Worm (Caenorhabditis elegans): ENCODE measurements around the gene spdl-1.

The spdl-1 gene

ce11 chrII:7781102-7781616 is at the start of gene spdl-1, which contains the start of gene snpc-1.1:
Gene spdl-1 (plus strand): TSS chrII:7781566.
Gene snpc-1.1 (minus strand): TSS chrII:7781301.
- no peak for TF ChIP-seq fkh-10 (GFP tag; optimal IDR thresholded peaks at IDR 0.05)
- TF ChIP-seq egl-27 (tag; optimal IDR thresholded peaks at IDR 0.05) = no peak
- TF ChIP-seq aly-2 (tag; optimal IDR thresholded peaks at IDR 0.05) = no peak
- peak; percentile 48 for TF ChIP-seq nfya-1 (tag; optimal IDR thresholded peaks at IDR 0.05; ENCODE audit: insufficient read depth)
- TF ChIP-seq fos-1 (tag; optimal IDR thresholded peaks at IDR 0.05) = no peak
- TF ChIP-seq lin-15B (tag; optimal IDR thresholded peaks at IDR 0.05) = peak; percentile 57
- peak; percentile 51 for TF ChIP-seq pha-4 (tag; optimal IDR thresholded peaks at IDR 0.05)
- TF ChIP-seq sea-2 (GFP tag; optimal IDR thresholded peaks at IDR 0.05) = no peak
- no peak for TF ChIP-seq jun-1 (tag; optimal IDR thresholded peaks at IDR 0.05)
- TF ChIP-seq nhr-12 (tag; optimal IDR thresholded peaks at IDR 0.05) = no peak
- TF ChIP-seq hmg-11 (tag; optimal IDR thresholded peaks at IDR 0.05) = peak; percentile 14
- no peak for TF ChIP-seq ceh-16 (tag; optimal IDR thresholded peaks at IDR 0.05)
- no peak for TF ChIP-seq nhr-43 (tag; optimal IDR thresholded peaks at IDR 0.05; ENCODE audit: poor library complexity, severe bottlenecking)

- TF ChIP-seq elt-1 (tag; optimal IDR thresholded peaks at IDR 0.05) (no peak), eor-1 (tag; optimal IDR thresholded peaks at IDR 0.05) (no peak), pqm-1 (tag; optimal IDR thresholded peaks at IDR 0.05) (no peak), pha-4 (tag; optimal IDR thresholded peaks at IDR 0.05) (no peak), nfya-1 (tag; optimal IDR thresholded peaks at IDR 0.05; ENCODE audit: insufficient read depth) (no peak), hmg-11 (tag; optimal IDR thresholded peaks at IDR 0.05) (no peak), fkh-2 (tag; optimal IDR thresholded peaks at IDR 0.05) (no peak), mdl-1 (tag; optimal IDR thresholded peaks at IDR 0.05) (no peak), elt-3 (tag; optimal IDR thresholded peaks at IDR 0.05) (no peak), aly-2 (tag; optimal IDR thresholded peaks at IDR 0.05) (no peak), nhr-11 (tag; optimal IDR thresholded peaks at IDR 0.05) (no peak), unc-62 (GFP tag; optimal IDR thresholded peaks at IDR 0.05) (no peak), mml-1 (tag; optimal IDR thresholded peaks at IDR 0.05) (no peak), fkh-10 (GFP tag; optimal IDR thresholded peaks at IDR 0.05) (no peak), lin-15B (tag; optimal IDR thresholded peaks at IDR 0.05) (no peak), nhr-12 (tag; optimal IDR thresholded peaks at IDR 0.05) (no peak), snpc-4 (tag; optimal IDR thresholded peaks at IDR 0.05) (no peak), sea-2 (GFP tag; optimal IDR thresholded peaks at IDR 0.05) (no peak), skn-1 (tag; optimal IDR thresholded peaks at IDR 0.05) (no peak), lsy-12 (tag; optimal IDR thresholded peaks at IDR 0.05) (no peak)
Measured at ce11 chrII:7736725-7737124, 44.6 kb upstream of the spdl-1 start.

- TF ChIP-seq unc-62 (GFP tag; optimal IDR thresholded peaks at IDR 0.05) (no peak), pqm-1 (tag; optimal IDR thresholded peaks at IDR 0.05) (no peak), egl-27 (tag; optimal IDR thresholded peaks at IDR 0.05) (no peak), nhr-11 (tag; optimal IDR thresholded peaks at IDR 0.05) (no peak), ama-1 (optimal IDR thresholded peaks at IDR 0.05) (no peak), tbx-2 (tag; optimal IDR thresholded peaks at IDR 0.05) (no peak), unc-39 (tag; optimal IDR thresholded peaks at IDR 0.05) (no peak), nhr-77 (tag; optimal IDR thresholded peaks at IDR 0.05) (no peak), ceh-82 (tag; optimal IDR thresholded peaks at IDR 0.05) (no peak), lsy-12 (tag; optimal IDR thresholded peaks at IDR 0.05) (no peak), ztf-4 (tag; optimal IDR thresholded peaks at IDR 0.05) (no peak)
Measured at ce11 chrII:7753500-7753899, 27.9 kb upstream of the spdl-1 start, which contains the start of gene trx-1. Gene trx-1 (minus strand): TSS chrII:7753600.

ce11 chrII:7755116-7755571 is 26.2 kb upstream of the spdl-1 start, which contains the start of the genes B0228.6 and B0228.1:
Gene B0228.6 (minus strand): TSS chrII:7755166.
Gene B0228.1 (plus strand): TSS chrII:7755343.
- no peak for TF ChIP-seq pha-4 (tag; optimal IDR thresholded peaks at IDR 0.05)
- TF ChIP-seq snpc-4 (tag; optimal IDR thresholded peaks at IDR 0.05) = peak; percentile 48

- TF ChIP-seq eor-1 (tag; optimal IDR thresholded peaks at IDR 0.05) (no peak), mml-1 (tag; optimal IDR thresholded peaks at IDR 0.05) (no peak), nhr-76 (tag; optimal IDR thresholded peaks at IDR 0.05) (no peak), pqm-1 (tag; optimal IDR thresholded peaks at IDR 0.05) (peak; percentile 59), nhr-77 (tag; optimal IDR thresholded peaks at IDR 0.05) (no peak), ztf-4 (tag; optimal IDR thresholded peaks at IDR 0.05) (no peak), hmg-11 (tag; optimal IDR thresholded peaks at IDR 0.05) (no peak), unc-62 (GFP tag; optimal IDR thresholded peaks at IDR 0.05) (no peak), nhr-28 (tag; optimal IDR thresholded peaks at IDR 0.05) (no peak), lin-15B (tag; optimal IDR thresholded peaks at IDR 0.05) (peak; percentile 11), egl-27 (tag; optimal IDR thresholded peaks at IDR 0.05) (no peak), pha-4 (tag; optimal IDR thresholded peaks at IDR 0.05) (no peak), egl-5 (tag; optimal IDR thresholded peaks at IDR 0.05) (no peak), nfya-1 (tag; optimal IDR thresholded peaks at IDR 0.05; ENCODE audit: insufficient read depth) (peak; percentile 57), elt-3 (tag; optimal IDR thresholded peaks at IDR 0.05) (peak in 1 of 3 experiments; percentile 5), lin-39 (tag; optimal IDR thresholded peaks at IDR 0.05) (no peak), elt-2 (tag; optimal IDR thresholded peaks at IDR 0.05) (peak; percentile 77), mdl-1 (tag; optimal IDR thresholded peaks at IDR 0.05) (no peak), nhr-237 (tag; optimal IDR thresholded peaks at IDR 0.05) (no peak), fkh-10 (GFP tag; optimal IDR thresholded peaks at IDR 0.05) (no peak), fos-1 (tag; optimal IDR thresholded peaks at IDR 0.05) (no peak), ama-1 (optimal IDR thresholded peaks at IDR 0.05) (peak; percentile 89), skn-1 (tag; optimal IDR thresholded peaks at IDR 0.05) (peak; percentile 26), fkh-2 (tag; optimal IDR thresholded peaks at IDR 0.05) (no peak), daf-12 (tag; optimal IDR thresholded peaks at IDR 0.05) (no peak), unc-39 (tag; optimal IDR thresholded peaks at IDR 0.05) (no peak), lsy-12 (tag; optimal IDR thresholded peaks at IDR 0.05) (peak; percentile 40), elt-1 (tag; optimal IDR thresholded peaks at IDR 0.05) (no peak), tbx-2 (tag; optimal IDR thresholded peaks at IDR 0.05) (no peak), ceh-9 (tag; optimal IDR thresholded peaks at IDR 0.05) (no peak)
Measured at ce11 chrII:7756810-7757209, 24.6 kb upstream of the spdl-1 start.

Measured in whole organism, L3 larva.